Fruit fly (Drosophila melanogaster): ENCODE measurements around the gene eyg.

The eyg gene

DNA sequence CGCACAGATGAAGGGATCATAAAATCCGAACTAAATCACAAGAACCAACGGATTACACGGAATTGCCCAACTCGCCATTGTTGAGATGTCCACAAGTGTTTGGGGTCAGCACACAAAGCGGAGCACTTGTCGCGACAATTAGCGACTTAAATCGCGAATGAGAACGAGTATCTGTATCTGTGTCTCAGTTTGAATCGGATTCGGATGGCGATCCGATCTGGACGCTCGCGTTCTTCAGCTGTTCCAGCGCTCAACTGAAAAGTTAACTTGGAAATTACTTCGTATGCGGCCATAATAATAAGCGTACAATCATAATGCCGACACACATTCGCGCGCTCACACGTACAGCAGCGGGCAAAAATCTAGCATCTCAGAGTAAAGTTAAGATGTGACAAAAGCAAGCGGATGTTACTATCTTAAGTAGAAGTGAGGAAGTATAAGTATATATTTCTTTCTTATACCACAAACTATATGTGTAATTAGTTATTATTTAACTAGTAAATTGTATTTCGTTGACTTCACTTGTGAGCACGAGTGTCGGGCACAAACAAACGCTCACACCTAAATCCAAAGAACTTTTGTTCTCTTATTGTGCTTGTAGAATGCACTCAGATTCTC, 22.7 kb upstream of the eyg start, which contains the start of gene CG10660 (continued):
- TF ChIP-seq OdsH (GFP tag; optimal IDR thresholded peaks at IDR 0.05) = peak; percentile 95
- TF ChIP-seq fru (GFP tag; optimal IDR thresholded peaks at IDR 0.05) = peak; percentile 95
- TF ChIP-seq jim (GFP tag; optimal IDR thresholded peaks at IDR 0.05) = no peak
- TF ChIP-seq lola (GFP tag; optimal IDR thresholded peaks at IDR 0.05) = no peak
- peak; percentile 93 for TF ChIP-seq ey (GFP tag; optimal IDR thresholded peaks at IDR 0.05)

- TF ChIP-seq ey (GFP tag; optimal IDR thresholded peaks at IDR 0.05) (no peak), GATAd (GFP tag; optimal IDR thresholded peaks at IDR 0.05) (no peak), usp (GFP tag; optimal IDR thresholded peaks at IDR 0.05) (no peak), psq (GFP tag; optimal IDR thresholded peaks at IDR 0.05) (no peak), Hr78 (GFP tag; optimal IDR thresholded peaks at IDR 0.05) (no peak), Abd-B (GFP tag; optimal IDR thresholded peaks at IDR 0.05) (no peak), Sp1 (GFP tag; optimal IDR thresholded peaks at IDR 0.05) (no peak), brk (GFP tag; optimal IDR thresholded peaks at IDR 0.05) (no peak), CrebA (GFP tag; optimal IDR thresholded peaks at IDR 0.05; ENCODE audit: borderline replicate concordance) (peak; percentile 51), jim (GFP tag; optimal IDR thresholded peaks at IDR 0.05) (no peak), foxo (GFP tag; optimal IDR thresholded peaks at IDR 0.05) (no peak), HLH106 (tag; optimal IDR thresholded peaks at IDR 0.05) (no peak), Mio (GFP tag; optimal IDR thresholded peaks at IDR 0.05) (no peak), CG9705 (GFP tag; optimal IDR thresholded peaks at IDR 0.05) (no peak), N (GFP tag; optimal IDR thresholded peaks at IDR 0.05) (no peak), Jra (GFP tag; optimal IDR thresholded peaks at IDR 0.05) (no peak), sv (GFP tag; optimal IDR thresholded peaks at IDR 0.05) (no peak), Hr83 (GFP tag; optimal IDR thresholded peaks at IDR 0.05; ENCODE audit: poor library complexity, severe bottlenecking) (peak; percentile 61), Rel (GFP tag; optimal IDR thresholded peaks at IDR 0.05) (peak; percentile 50), Rel (tag; optimal IDR thresholded peaks at IDR 0.05) (no peak), sage (GFP tag; optimal IDR thresholded peaks at IDR 0.05) (no peak), rgr (GFP tag; optimal IDR thresholded peaks at IDR 0.05) (no peak), Dfd (GFP tag; optimal IDR thresholded peaks at IDR 0.05) (no peak), pan (optimal IDR thresholded peaks at IDR 0.05) (no peak), Vsx2 (GFP tag; optimal IDR thresholded peaks at IDR 0.05; ENCODE audit: partially characterized antibody) (peak; percentile 80), OdsH (GFP tag; optimal IDR thresholded peaks at IDR 0.05) (no peak), Dif (GFP tag; optimal IDR thresholded peaks at IDR 0.05; ENCODE audit: partially characterized antibody) (peak; percentile 96), CG32264 (GFP tag; optimal IDR thresholded peaks at IDR 0.05) (no peak), Hnf4 (GFP tag; optimal IDR thresholded peaks at IDR 0.05) (no peak), dl (GFP tag; optimal IDR thresholded peaks at IDR 0.05; ENCODE audit: insufficient read depth in 1 of 2, partially characterized antibody in 2 of 2) (peak; percentile 83 to 93), dmrt93B (GFP tag; optimal IDR thresholded peaks at IDR 0.05) (no peak), fru (GFP tag; optimal IDR thresholded peaks at IDR 0.05) (no peak), h (GFP tag; optimal IDR thresholded peaks at IDR 0.05) (no peak), Myc (optimal IDR thresholded peaks at IDR 0.05) (no peak), lola (GFP tag; optimal IDR thresholded peaks at IDR 0.05) (no peak), woc (GFP tag; optimal IDR thresholded peaks at IDR 0.05) (no peak), tai (GFP tag; optimal IDR thresholded peaks at IDR 0.05) (no peak), dsf (GFP tag; optimal IDR thresholded peaks at IDR 0.05; ENCODE audit: borderline replicate concordance) (no peak), br (GFP tag; optimal IDR thresholded peaks at IDR 0.05) (no peak)
Observed at dm6 chr3L:12489952-12490351, 22.1 kb upstream of the eyg start.

DNA sequence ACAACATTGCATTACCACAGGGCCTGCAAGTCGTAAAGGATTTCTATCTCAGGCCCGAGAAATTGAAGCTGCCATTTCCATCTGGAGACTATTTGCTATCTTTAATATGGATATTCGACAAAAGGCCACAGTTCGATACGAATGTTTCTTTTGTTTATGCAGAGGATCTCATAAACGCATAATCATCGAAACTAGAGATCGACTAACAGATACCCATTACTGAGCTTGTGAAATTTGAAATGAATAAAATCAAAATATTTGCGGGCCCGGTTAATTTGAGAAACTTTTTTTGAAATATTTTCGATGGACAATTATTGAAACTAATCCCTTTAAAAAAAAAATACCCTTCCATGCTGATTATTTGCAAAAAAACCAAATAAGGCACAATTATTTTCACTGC, 18.4 kb upstream of the eyg start:
- TF ChIP-seq dl (GFP tag; optimal IDR thresholded peaks at IDR 0.05; ENCODE audit: insufficient read depth in 1 of 2, partially characterized antibody in 2 of 2) (no peak), Mio (GFP tag; optimal IDR thresholded peaks at IDR 0.05) (no peak)
